Fruit fly (Drosophila melanogaster) whole organism, embryonic: Measurements from ENCODE around the gene IntS9.
A peak's percentile ranks its signal among the peaks of the same experiment; 100 is the strongest.

Experiments used
- CG10147 ChIP-seq: fragments of 200-800 bp; sonication (Bioruptor generic); optimal IDR thresholded peaks from 2 replicates; lab custom pipeline; 2019; ENCODE audit warnings: missing biosample characterization, mild to moderate bottlenecking, missing genetic modification characterization, moderate library complexity
- CG10431 ChIP-seq: fragments of 200-800 bp; sonication (Bioruptor generic); optimal IDR thresholded peaks from 3 replicates; lab custom pipeline; 2018; ENCODE audit warnings: missing biosample characterization, mild to moderate bottlenecking, missing genetic modification characterization
- CG10543 ChIP-seq: fragments of 200-800 bp; sonication (Bioruptor generic); optimal IDR thresholded peaks from 3 replicates; lab custom pipeline; 2017; ENCODE audit warnings: missing biosample characterization, mild to moderate bottlenecking, missing genetic modification characterization, moderate library complexity
- CG12104 ChIP-seq: fragments of 200-800 bp; sonication (Bioruptor generic); optimal IDR thresholded peaks from 3 replicates; lab custom pipeline; 2016; ENCODE audit warnings: missing biosample characterization, missing genetic modification characterization
- CG1233 ChIP-seq: fragments of 200-800 bp; sonication (Bioruptor generic); optimal IDR thresholded peaks from 4 replicates; lab custom pipeline; 2018; ENCODE audit warnings: missing biosample characterization, mild to moderate bottlenecking, missing genetic modification characterization
- CG12659 ChIP-seq: fragments of 200-800 bp; sonication (Bioruptor generic); optimal IDR thresholded peaks from 3 replicates; lab custom pipeline; 2017; ENCODE audit warnings: mild to moderate bottlenecking, missing biosample characterization, missing genetic modification reagents, missing genetic modification characterization
- CG12942 ChIP-seq: fragments of 200-800 bp; sonication (Bioruptor generic); optimal IDR thresholded peaks from 3 replicates; lab custom pipeline; 2016; ENCODE audit warnings: missing biosample characterization, missing genetic modification characterization
- CG14710 ChIP-seq: fragments of 200-800 bp; sonication (Bioruptor generic); optimal IDR thresholded peaks from 3 replicates; lab custom pipeline; 2019; ENCODE audit warnings: missing biosample characterization, mild to moderate bottlenecking, missing genetic modification characterization, moderate library complexity
- CG15514 ChIP-seq: fragments of 200-800 bp; sonication (Bioruptor generic); optimal IDR thresholded peaks from 3 replicates; lab custom pipeline; 2017; ENCODE audit warnings: missing biosample characterization, missing genetic modification characterization, mild to moderate bottlenecking, moderate library complexity, missing genetic modification reagents
- CG15601 ChIP-seq: fragments of 200-800 bp; sonication (Bioruptor generic); optimal IDR thresholded peaks from 3 replicates; lab custom pipeline; 2019; ENCODE audit warnings: missing biosample characterization, mild to moderate bottlenecking, missing genetic modification characterization, moderate library complexity
- CG17359 ChIP-seq: fragments of 200-800 bp; sonication (Bioruptor generic); optimal IDR thresholded peaks from 3 replicates; lab custom pipeline; 2018; ENCODE audit warnings: missing biosample characterization, mild to moderate bottlenecking, missing genetic modification characterization, moderate library complexity
- CG17385 ChIP-seq: fragments of 200-800 bp; sonication (Bioruptor generic); optimal IDR thresholded peaks from 3 replicates; lab custom pipeline; 2018; ENCODE audit warnings: missing biosample characterization, mild to moderate bottlenecking, missing genetic modification characterization
- CG18262 ChIP-seq: fragments of 200-800 bp; optimal IDR thresholded peaks from 3 replicates; lab custom pipeline; 2019; ENCODE audit warnings: missing biosample characterization, mild to moderate bottlenecking, missing genetic modification characterization, moderate library complexity
- CG18599 ChIP-seq: fragments of 200-800 bp; sonication (Bioruptor generic); optimal IDR thresholded peaks from 3 replicates; lab custom pipeline; 2017; ENCODE audit warnings: missing biosample characterization, missing genetic modification characterization, mild to moderate bottlenecking, moderate library complexity, missing genetic modification reagents
- CG31441 ChIP-seq: fragments of 200-800 bp; sonication (Bioruptor generic); IDR thresholded peaks from 2 replicates; pipeline ENCODE4 v1.3.6; 2022; ENCODE audit warnings: missing biosample characterization, missing genetic modification characterization
- CG4328 ChIP-seq: fragments of 200-800 bp; sonication (Bioruptor generic); optimal IDR thresholded peaks from 3 replicates; lab custom pipeline; 2017; ENCODE audit warnings: missing biosample characterization, missing genetic modification reagents, missing genetic modification characterization
- CG4404 ChIP-seq: fragments of 200-800 bp; sonication (Bioruptor generic); IDR thresholded peaks from 2 replicates; pipeline ENCODE4 v1.3.6; 2022; ENCODE audit warnings: missing biosample characterization, missing genetic modification characterization
- CG5245 ChIP-seq: fragments of 200-800 bp; sonication (Bioruptor generic); optimal IDR thresholded peaks from 3 replicates; lab custom pipeline; 2016; ENCODE audit warnings: missing biosample characterization, missing genetic modification characterization
- CG5953 ChIP-seq: fragments of 200-800 bp; sonication (Bioruptor generic); IDR thresholded peaks from 2 replicates; pipeline ENCODE4 v1.3.6; 2022; ENCODE audit warnings: missing biosample characterization, missing genetic modification characterization
- CG6683 ChIP-seq: fragments of 200-800 bp; sonication (Bioruptor generic); optimal IDR thresholded peaks from 2 replicates; lab custom pipeline; 2017; ENCODE audit warnings: missing biosample characterization, mild to moderate bottlenecking, missing genetic modification characterization, missing genetic modification reagents
- CG7271 ChIP-seq: fragments of 200-800 bp; sonication (Bioruptor generic); optimal IDR thresholded peaks from 2 replicates; lab custom pipeline; 2018; ENCODE audit warnings: missing biosample characterization, mild to moderate bottlenecking, missing genetic modification characterization, moderate library complexity
- CG8388 ChIP-seq: fragments of 200-800 bp; sonication (Bioruptor generic); optimal IDR thresholded peaks from 2 replicates; lab custom pipeline; 2019; ENCODE audit warnings: missing biosample characterization, mild to moderate bottlenecking, missing genetic modification characterization, moderate library complexity
- CoRest ChIP-seq: fragments of 200-800 bp; sonication (Bioruptor generic); optimal IDR thresholded peaks from 3 replicates; lab custom pipeline; 2018; ENCODE audit warnings: missing biosample characterization, mild to moderate bottlenecking, missing genetic modification characterization, moderate library complexity
- D19A ChIP-seq: fragments of 200-800 bp; optimal IDR thresholded peaks from 3 replicates; lab custom pipeline; 2019; ENCODE audit warnings: missing biosample characterization, mild to moderate bottlenecking, missing genetic modification characterization, moderate library complexity
- Elba2 ChIP-seq: fragments of 200-800 bp; sonication (Bioruptor generic); optimal IDR thresholded peaks from 3 replicates; lab custom pipeline; 2016; ENCODE audit warnings: missing biosample characterization, missing genetic modification characterization
- NFAT ChIP-seq: fragments of 200-800 bp; sonication (Bioruptor generic); IDR thresholded peaks from 2 replicates; pipeline ENCODE4 v1.3.6; 2022; ENCODE audit warnings: missing biosample characterization, missing genetic modification characterization
- NfI ChIP-seq: fragments of 200-800 bp; sonication (Bioruptor generic); optimal IDR thresholded peaks from 3 replicates; lab custom pipeline; 2018; ENCODE audit warnings: missing biosample characterization, mild to moderate bottlenecking, missing genetic modification characterization, moderate library complexity
- Rfx ChIP-seq: fragments of 200-800 bp; sonication (Bioruptor generic); IDR thresholded peaks from 2 replicates; pipeline ENCODE4 v1.3.6; 2022; ENCODE audit warnings: missing biosample characterization, missing genetic modification characterization
- Sox100B ChIP-seq: fragments of 200-800 bp; sonication (Bioruptor generic); optimal IDR thresholded peaks from 3 replicates; lab custom pipeline; 2018; ENCODE audit warnings: missing biosample characterization, mild to moderate bottlenecking, missing genetic modification characterization
- YL-1 ChIP-seq: fragments of 200-800 bp; sonication (Bioruptor generic); optimal IDR thresholded peaks from 3 replicates; lab custom pipeline; 2017; ENCODE audit warnings: missing biosample characterization, mild to moderate bottlenecking, missing genetic modification characterization
- ase ChIP-seq: fragments of 200-800 bp; sonication (Bioruptor generic); IDR thresholded peaks from 3 replicates; pipeline ENCODE4 v1.3.6; 2022; ENCODE audit warnings: missing biosample characterization, missing genetic modification characterization
- az2 ChIP-seq: fragments of 200-800 bp; sonication (Bioruptor generic); optimal IDR thresholded peaks from 3 replicates; lab custom pipeline; 2016; ENCODE audit warnings: missing biosample characterization, missing genetic modification characterization
- bcd ChIP-seq: fragments of 200-800 bp; sonication (Bioruptor generic); optimal IDR thresholded peaks from 2 replicates; lab custom pipeline; 2017; ENCODE audit warnings: missing biosample characterization, mild to moderate bottlenecking, missing genetic modification characterization
- cas ChIP-seq: fragments of 200-800 bp; sonication (Bioruptor generic); IDR thresholded peaks from 2 replicates; pipeline ENCODE4 v1.3.6; 2022; ENCODE audit warnings: missing biosample characterization, missing genetic modification characterization
- danr ChIP-seq: fragments of 200-800 bp; sonication (Bioruptor generic); IDR thresholded peaks from 2 replicates; pipeline ENCODE4 v1.3.6; 2022; ENCODE audit warnings: missing biosample characterization, missing genetic modification characterization
- eve ChIP-seq, 2 experiments: fragments of >200 bp; optimal IDR thresholded peaks; 2 replicates each; lab custom pipeline; 2017; ENCODE audit warnings: missing biosample characterization in 2 of 2, missing genetic modification characterization in 2 of 2
- exex ChIP-seq: fragments of 200-800 bp; sonication (Bioruptor generic); optimal IDR thresholded peaks from 4 replicates; lab custom pipeline; 2018; ENCODE audit warnings: missing biosample characterization, mild to moderate bottlenecking, missing genetic modification characterization, moderate library complexity
- gem ChIP-seq: fragments of 200-800 bp; sonication (Bioruptor generic); optimal IDR thresholded peaks from 2 replicates; lab custom pipeline; 2019; ENCODE audit warnings: missing biosample characterization, mild to moderate bottlenecking, missing genetic modification characterization, moderate library complexity
- gro ChIP-seq: fragments of 200-800 bp; sonication (Bioruptor generic); optimal IDR thresholded peaks from 2 replicates; lab custom pipeline; 2016; ENCODE audit warnings: missing biosample characterization, missing genetic modification characterization
- insv ChIP-seq, 2 experiments: fragments of 200-800 bp; sonication (Bioruptor generic); optimal IDR thresholded peaks; 3 replicates each; lab custom pipeline; 2016 to 2018; ENCODE audit warnings: missing biosample characterization in 2 of 2, missing genetic modification characterization in 2 of 2
- jigr1 ChIP-seq: fragments of 200-800 bp; sonication (Bioruptor generic); IDR thresholded peaks from 3 replicates; pipeline ENCODE4 v1.3.6; 2022; ENCODE audit warnings: missing biosample characterization, missing genetic modification characterization
- nerfin-1 ChIP-seq: fragments of 200-800 bp; sonication (Bioruptor generic); optimal IDR thresholded peaks from 3 replicates; lab custom pipeline; 2019; ENCODE audit warnings: missing biosample characterization, mild to moderate bottlenecking, missing genetic modification characterization, moderate library complexity
- prd ChIP-seq, 3 experiments: fragments of >200 bp in 2 of 3; fragments of 200-800 bp in 1 of 3; sonication (Bioruptor generic) in 1 of 3; optimal IDR thresholded peaks in 2 of 3; IDR thresholded peaks in 1 of 3; 2 replicates in 2 of 3; 3 replicates in 1 of 3; pipeline versions ENCODE4 v1.3.6 to Lab custom; 2017 to 2022; ENCODE audit warnings: missing biosample characterization in 1 of 3, missing genetic modification characterization in 1 of 3
- pros ChIP-seq: fragments of 200-800 bp; sonication (Bioruptor generic); optimal IDR thresholded peaks from 3 replicates; lab custom pipeline; 2019; ENCODE audit warnings: missing biosample characterization, mild to moderate bottlenecking, missing genetic modification characterization, moderate library complexity
- ranshi ChIP-seq: fragments of 200-800 bp; sonication (Bioruptor generic); IDR thresholded peaks from 2 replicates; pipeline ENCODE4 v1.3.6; 2022; ENCODE audit warnings: missing biosample characterization, missing genetic modification characterization
- tgo ChIP-seq: fragments of 200-800 bp; sonication (Bioruptor generic); IDR thresholded peaks from 3 replicates; pipeline ENCODE4 v1.3.6; 2022; ENCODE audit warnings: missing biosample characterization, missing genetic modification characterization
- tx ChIP-seq: fragments of 200-800 bp; sonication (Bioruptor generic); optimal IDR thresholded peaks from 2 replicates; lab custom pipeline; 2016; ENCODE audit warnings: missing biosample characterization, missing genetic modification characterization

The IntS9 gene

DNA sequence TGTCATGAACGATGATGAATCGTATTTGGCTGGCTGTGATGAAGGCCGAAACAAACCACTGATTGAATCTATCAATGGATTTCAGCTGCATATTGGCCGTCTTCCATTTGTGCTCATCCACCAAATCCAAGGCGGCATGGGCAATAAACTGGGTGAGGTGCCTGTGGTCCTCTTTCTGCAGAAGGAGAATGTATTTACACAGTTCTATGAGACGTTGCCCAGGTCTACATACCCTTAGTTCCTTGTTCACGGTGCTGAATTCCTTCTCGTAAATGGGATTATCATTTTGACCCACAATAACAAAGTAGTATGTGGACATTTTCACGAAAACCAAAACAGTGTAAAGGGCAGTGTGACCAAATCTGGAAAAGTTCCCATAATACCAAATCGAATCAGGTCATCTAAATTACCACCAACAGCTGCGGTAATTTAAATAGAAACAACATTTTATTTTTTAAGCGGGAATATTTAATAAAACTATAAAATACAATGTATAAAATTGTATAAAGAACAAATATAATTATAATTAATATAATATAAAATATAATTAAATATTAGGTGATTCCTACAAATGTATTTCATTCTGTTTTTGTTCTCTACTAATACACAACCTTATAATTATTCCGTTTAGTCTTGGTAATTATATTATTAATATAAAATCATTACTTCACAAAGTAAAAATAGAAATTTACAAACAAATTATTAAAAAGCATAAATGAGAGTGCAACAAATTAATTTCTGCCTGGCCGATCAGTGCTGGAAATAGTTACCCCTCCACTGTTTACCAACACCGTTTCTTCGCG lies 26.0 kb upstream of the IntS9 start, which contains the start of the genes Trs20 and elg1 (continued):
- 0 out of 2 replicates have a peak, but pooled peaks have one; percentile 4 for TF ChIP-seq cas
- TF ChIP-seq danr (GFP tag; lab: Robert Waterston, UW), result no peak
- peak; percentile 80 for TF ChIP-seq CG18262 (tag; lab: Kevin White, UChicago)
- peak; percentile 4 for TF ChIP-seq Elba2 (GFP tag; lab: Kevin White, UChicago)
- 0 out of 2 replicates have a peak, but pooled peaks have one; percentile 27 for TF ChIP-seq CG4404 (GFP tag; lab: Robert Waterston, UW)
- TF ChIP-seq ranshi (GFP tag; lab: Robert Waterston, UW), result peak; percentile 5; the same call in 1 of the 2 replicates
- TF ChIP-seq tx (GFP tag; lab: Kevin White, UChicago), result no peak
- peak; percentile 70 for TF ChIP-seq CG8388 (GFP tag; lab: Kevin White, UChicago)
- TF ChIP-seq Rfx, result peak; percentile 65
- peak; percentile 59 for TF ChIP-seq CG12659 (GFP tag; lab: Kevin White, UChicago)
- peak; percentile 13 for TF ChIP-seq CG7271 (tag; lab: Kevin White, UChicago)
- peak; percentile 15 for TF ChIP-seq nerfin-1 (tag; lab: Kevin White, UChicago)
- TF ChIP-seq D19A (tag; lab: Kevin White, UChicago), result peak; percentile 74
- TF ChIP-seq NfI, result peak; percentile 54
- peak; percentile 45 for TF ChIP-seq CG17359 (tag; lab: Kevin White, UChicago)
- TF ChIP-seq CG14710 (tag; lab: Kevin White, UChicago), result peak; percentile 77
- TF ChIP-seq jigr1, result no peak
- peak; percentile 47 for TF ChIP-seq YL-1
- TF ChIP-seq CG12942, result no peak
- TF ChIP-seq Sox100B, result peak; percentile 71
- TF ChIP-seq CG10543 (GFP tag; lab: Kevin White, UChicago), result peak; percentile 49
- TF ChIP-seq ase (GFP tag; lab: Robert Waterston, UW), result no peak
- peak; percentile 21 for TF ChIP-seq gro (GFP tag; lab: Kevin White, UChicago)
- peak in 1 of 2 experiments; percentile 35 for TF ChIP-seq insv (GFP tag; optimal IDR thresholded peaks at IDR 0.05; lab: Kevin White, UChicago)
- TF ChIP-seq CG5245 (GFP tag; lab: Kevin White, UChicago), result peak; percentile 6
- TF ChIP-seq NFAT, result peak; percentile 48; the same call in 1 of the 2 replicates
- TF ChIP-seq exex (tag; lab: Kevin White, UChicago), result peak; percentile 54
- peak; percentile 46 for TF ChIP-seq CG18599
- peak; percentile 10 for TF ChIP-seq CG6683 (GFP tag; lab: Kevin White, UChicago)
- TF ChIP-seq tgo (GFP tag; lab: Robert Waterston, UW), result peak; percentile 35; the same call in 1 of the 3 replicates
- peak; percentile 7 for TF ChIP-seq pros (GFP tag; lab: Kevin White, UChicago)
- TF ChIP-seq az2 (GFP tag; lab: Kevin White, UChicago), result peak; percentile 29
- TF ChIP-seq CG10431 (GFP tag; lab: Kevin White, UChicago), result peak; percentile 28
- peak; percentile 50 for TF ChIP-seq CG15514 (GFP tag; lab: Kevin White, UChicago)
- peak; percentile 60 for TF ChIP-seq CG17385
- no peak for TF ChIP-seq prd (optimal IDR thresholded peaks at IDR 0.05; lab: Kevin White, UChicago)
- TF ChIP-seq prd (GFP tag; IDR thresholded peaks at IDR 0.05; lab: Robert Waterston, UW), result peak; percentile 45; the same call in 1 of the 3 replicates
- no peak for TF ChIP-seq CG5953 (GFP tag; lab: Robert Waterston, UW)
- TF ChIP-seq CG10147, result peak; percentile 7
- TF ChIP-seq CG4328 (GFP tag; lab: Kevin White, UChicago), result peak; percentile 39
- peak; percentile 2 for TF ChIP-seq bcd (GFP tag; lab: Kevin White, UChicago)
- TF ChIP-seq CG1233 (GFP tag; lab: Kevin White, UChicago), result peak; percentile 1
- TF ChIP-seq gem, result peak; percentile 81
- peak; percentile 74 for TF ChIP-seq CoRest (tag; lab: Kevin White, UChicago)
- peak; percentile 67 for TF ChIP-seq CG15601
- peak; percentile 84 for TF ChIP-seq CG31441 (GFP tag; lab: Robert Waterston, UW)
- peak; percentile 42 for TF ChIP-seq CG12104 (GFP tag; lab: Kevin White, UChicago)
- TF ChIP-seq eve (GFP tag; optimal IDR thresholded peaks at IDR 0.05; lab: Kevin White, UChicago), result no peak
